Worm (Caenorhabditis elegans): ENCODE data around the gene Y54G2A.45.

- no peak for TF ChIP-seq elt-1 (tag; optimal IDR thresholded peaks at IDR 0.05; ENCODE audit: borderline replicate concordance, insufficient read depth)
- no peak for TF ChIP-seq lin-32 (GFP tag; optimal IDR thresholded peaks at IDR 0.05)
- no peak for TF ChIP-seq unc-62 (GFP tag; optimal IDR thresholded peaks at IDR 0.05)
- no peak for TF ChIP-seq lin-13 (tag; optimal IDR thresholded peaks at IDR 0.05)
- no peak for TF ChIP-seq mep-1 (tag; optimal IDR thresholded peaks at IDR 0.05)
- no peak for TF ChIP-seq ceh-39 (tag; optimal IDR thresholded peaks at IDR 0.05)
- TF ChIP-seq nhr-237 (tag; optimal IDR thresholded peaks at IDR 0.05) = no peak
- TF ChIP-seq nhr-12 (tag; optimal IDR thresholded peaks at IDR 0.05) = no peak
- no peak for TF ChIP-seq pha-4 (tag; optimal IDR thresholded peaks at IDR 0.05)
- no peak for TF ChIP-seq flh-1 (GFP tag; optimal IDR thresholded peaks at IDR 0.05)
Measured at ce11 chrIV:2823446-2823845, 17.8 kb downstream of the Y54G2A.45 start, which contains the start of gene clec-80.

Measured in whole organism, mixed stage, embryonic.